Fruit fly (Drosophila melanogaster) Kc167 (cell line): ENCODE data around the gene Dad1.

Experiments used
- Myc ChIP-seq: fragments of >200 bp; optimal IDR thresholded peaks from 2 replicates; lab custom pipeline; 2017; ENCODE audit warnings: missing external identifiers
- Sin3A ChIP-seq: fragments of >200 bp; optimal IDR thresholded peaks from 2 replicates; lab custom pipeline; 2018; ENCODE audit warnings: missing external identifiers
- h ChIP-seq: fragments of >200 bp; optimal IDR thresholded peaks from 3 replicates; lab custom pipeline; 2018; ENCODE audit warnings: missing external identifiers
- insv ChIP-seq: fragments of >200 bp; optimal IDR thresholded peaks from 3 replicates; lab custom pipeline; 2018; ENCODE audit warnings: missing external identifiers
- psq ChIP-seq: fragments of >200 bp; optimal IDR thresholded peaks from 2 replicates; lab custom pipeline; 2017; ENCODE audit warnings: missing external identifiers
- ttk ChIP-seq: sonication (Bioruptor generic); optimal IDR thresholded peaks from 2 replicates; lab custom pipeline; 2017; ENCODE audit warnings: missing external identifiers

dm6 chr2L:8433512-8433911 is 49.6 kb upstream of the Dad1 start, which contains the start of gene grk:
- TF ChIP-seq h (no peak), Sin3A (no peak), insv (lab: Kevin White, UChicago) (no peak), Myc (lab: Kevin White, UChicago) (no peak), ttk (no peak), psq (no peak)
